Fruit fly (Drosophila melanogaster) whole organism, prepupa: ENCODE measurements around the gene GlcAT-S.

Experiments
- CG11762 ChIP-seq: fragments of 200-800 bp; sonication (Bioruptor generic); optimal IDR thresholded peaks from 3 replicates; lab custom pipeline; 2016; ENCODE audit warnings: missing biosample characterization, missing genetic modification characterization; ENCODE audit not compliant: insufficient read depth
- CG11902 ChIP-seq: fragments of 200-800 bp; sonication (Bioruptor generic); optimal IDR thresholded peaks from 3 replicates; lab custom pipeline; 2016; ENCODE audit warnings: missing biosample characterization, missing genetic modification characterization
- CG31627 ChIP-seq: fragments of 200-800 bp; sonication (Bioruptor generic); optimal IDR thresholded peaks from 3 replicates; lab custom pipeline; 2016; ENCODE audit warnings: missing biosample characterization, missing genetic modification characterization
- CG32006 ChIP-seq: fragments of 200-800 bp; sonication (Bioruptor generic); optimal IDR thresholded peaks from 3 replicates; lab custom pipeline; 2017; ENCODE audit warnings: missing biosample characterization, mild to moderate bottlenecking, missing genetic modification characterization
- CG7368 ChIP-seq: fragments of 200-800 bp; sonication (Bioruptor generic); optimal IDR thresholded peaks from 3 replicates; lab custom pipeline; 2016; ENCODE audit warnings: missing biosample characterization, missing genetic modification characterization
- Eip75B ChIP-seq: fragments of 200-800 bp; sonication (Bioruptor generic); optimal IDR thresholded peaks from 3 replicates; lab custom pipeline; 2016; ENCODE audit warnings: missing biosample characterization, missing genetic modification characterization
- Smox ChIP-seq: fragments of 200-800 bp; sonication (Bioruptor generic); optimal IDR thresholded peaks from 3 replicates; lab custom pipeline; 2016; ENCODE audit warnings: missing biosample characterization, missing genetic modification characterization
- achi ChIP-seq: fragments of 200-800 bp; sonication (Bioruptor generic); optimal IDR thresholded peaks from 3 replicates; lab custom pipeline; 2016; ENCODE audit warnings: missing biosample characterization, missing genetic modification characterization
- cyc ChIP-seq: fragments of 200-800 bp; sonication (Bioruptor generic); optimal IDR thresholded peaks from 3 replicates; lab custom pipeline; 2016; ENCODE audit warnings: missing biosample characterization, missing genetic modification characterization
- fkh ChIP-seq: fragments of 200-800 bp; sonication (Bioruptor generic); optimal IDR thresholded peaks from 3 replicates; lab custom pipeline; 2017; ENCODE audit warnings: missing biosample characterization, mild to moderate bottlenecking, missing genetic modification characterization, moderate library complexity
- spab ChIP-seq: fragments of 200-800 bp; sonication (Bioruptor generic); optimal IDR thresholded peaks from 2 replicates; lab custom pipeline; 2017; ENCODE audit warnings: missing biosample characterization, mild to moderate bottlenecking, missing genetic modification characterization, missing genetic modification reagents

dm6 chr2L:9616654-9617053, 385 bp downstream of the GlcAT-S start:
- no peak for TF ChIP-seq fkh (GFP tag; lab: Kevin White, UChicago)
- TF ChIP-seq Eip75B (GFP tag; lab: Kevin White, UChicago) = peak; percentile 27
- no peak for TF ChIP-seq CG32006 (GFP tag; lab: Kevin White, UChicago)
- TF ChIP-seq achi (GFP tag; lab: Kevin White, UChicago) = peak; percentile 67
- no peak for TF ChIP-seq cyc (GFP tag; lab: Kevin White, UChicago)
- TF ChIP-seq CG31627 = peak; percentile 32
- TF ChIP-seq spab = no peak
- TF ChIP-seq CG11902 (GFP tag; lab: Kevin White, UChicago) = no peak
- peak; percentile 21 for TF ChIP-seq Smox
- TF ChIP-seq CG11762 (GFP tag; lab: Kevin White, UChicago) = no peak
- TF ChIP-seq CG7368 (GFP tag; lab: Kevin White, UChicago) = no peak
